Worm (Caenorhabditis elegans) whole organism, L4/young adult: ENCODE data around the gene pxd-1.
A peak's percentile ranks its signal among the peaks of the same experiment; 100 is the strongest.

Source experiments
- W03F9.2 ChIP-seq: fragments of 150-350 bp; optimal IDR thresholded peaks from 2 replicates; lab custom pipeline; 2014; ENCODE audit warnings: missing biosample characterization, missing genetic modification characterization
- dao-5 ChIP-seq: sonication (generic microtip); optimal IDR thresholded peaks from 2 replicates; lab custom pipeline; 2016; ENCODE audit warnings: missing genotype, missing genetic modification characterization, moderate library complexity, missing compliant biosample characterization
- him-1 ChIP-seq: sonication (generic microtip); optimal IDR thresholded peaks from 2 replicates; lab custom pipeline; 2016; ENCODE audit warnings: missing genotype, missing genetic modification reagents, missing genetic modification characterization, missing compliant biosample characterization

The pxd-1 gene

ce11 chrIII:4015382-4015986, 9.5 kb downstream of the pxd-1 start:
- TF ChIP-seq dao-5 (tag; lab: Kevin White, UChicago), result no peak
- no peak for TF ChIP-seq him-1 (tag; lab: Kevin White, UChicago)
- no peak for TF ChIP-seq W03F9.2 (tag; lab: Kevin White, UChicago)

- TF ChIP-seq him-1 (tag; lab: Kevin White, UChicago), result no peak
- TF ChIP-seq dao-5 (tag; lab: Kevin White, UChicago), result no peak
- TF ChIP-seq W03F9.2 (tag; lab: Kevin White, UChicago), result no peak
Measured at ce11 chrIII:4017527-4017926, 11.6 kb downstream of the pxd-1 start, which contains the start of gene tbb-2. TSS of gene tbb-2 (minus strand) at chrIII:4017627.

DNA sequence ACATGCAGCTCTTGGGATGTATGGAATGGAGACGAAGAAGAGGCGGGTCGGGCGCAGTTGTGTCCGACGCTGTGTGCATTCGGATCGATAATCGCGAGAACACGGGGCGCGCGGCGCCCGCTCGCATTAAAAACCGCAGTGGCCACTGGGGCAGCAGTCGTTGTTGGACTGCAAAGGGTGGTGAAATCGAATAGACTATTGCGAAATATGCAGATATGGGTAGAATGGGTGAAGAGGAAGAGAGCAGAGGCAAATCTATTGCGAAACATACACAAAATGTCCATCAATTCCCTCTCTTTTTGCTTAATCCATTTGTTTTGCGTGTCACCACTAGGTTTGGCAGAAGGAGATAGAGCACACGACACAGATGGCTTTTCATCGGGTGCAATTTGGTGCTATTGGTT, 12.2 kb downstream of the pxd-1 start:
- no peak for TF ChIP-seq dao-5 (tag; lab: Kevin White, UChicago)
- peak; percentile 79 for TF ChIP-seq him-1 (tag; lab: Kevin White, UChicago)

ce11 chrIII:4018591-4019580, 12.9 kb downstream of the pxd-1 start:
- TF ChIP-seq W03F9.2 (tag; lab: Kevin White, UChicago) (no peak), him-1 (tag; lab: Kevin White, UChicago) (no peak), dao-5 (tag; lab: Kevin White, UChicago) (no peak)

DNA sequence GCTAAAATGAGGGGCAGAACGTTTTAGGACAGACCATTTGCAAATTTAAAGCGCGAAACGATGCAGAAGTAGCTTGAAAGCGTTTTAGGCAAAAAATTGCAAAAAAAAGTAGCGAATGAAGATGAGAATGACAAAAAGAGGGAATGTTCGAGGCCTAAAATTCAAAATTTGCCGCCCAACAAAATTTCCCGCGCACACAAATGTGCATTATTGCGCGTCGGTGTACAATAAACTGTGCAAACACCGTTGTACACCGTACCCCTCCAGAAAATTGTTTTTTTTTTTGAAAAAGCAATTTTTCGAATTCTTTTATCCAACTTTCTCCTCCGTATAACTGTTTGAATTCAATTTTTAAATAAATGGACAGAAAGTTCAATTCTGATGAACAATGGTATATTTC, 13.9 kb downstream of the pxd-1 start, which contains the start of gene snpc-3.4:
TSS of gene snpc-3.4 (plus strand) at position 237 of the 400 bp plus-strand sequence.
- TF ChIP-seq him-1 (tag; lab: Kevin White, UChicago) (peak; percentile 50), W03F9.2 (tag; lab: Kevin White, UChicago) (peak; percentile 76), dao-5 (tag; lab: Kevin White, UChicago) (no peak)

DNA sequence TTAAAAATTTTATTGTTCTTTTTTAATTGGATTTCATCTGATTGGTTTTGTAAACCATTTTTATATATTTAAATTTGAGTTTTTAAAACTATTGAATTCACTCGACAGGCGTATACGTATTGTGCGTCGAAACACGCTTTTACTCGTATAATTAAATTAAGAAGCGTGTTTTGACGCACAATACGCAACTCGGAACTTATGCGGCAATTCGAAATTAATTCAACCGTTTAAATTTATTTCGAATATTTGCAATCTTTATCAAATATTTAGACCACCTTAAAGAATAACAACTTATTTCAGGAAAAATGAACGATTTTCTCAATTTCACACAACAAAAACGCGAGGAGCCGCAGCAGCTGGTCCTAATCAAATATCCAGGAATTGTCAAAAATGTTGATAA, 15.9 kb downstream of the pxd-1 start, which contains the start of gene tftc-5:
TSS of gene tftc-5 (plus strand) at position 301 of the 400 bp plus-strand sequence.
- TF ChIP-seq dao-5 (tag; lab: Kevin White, UChicago) (no peak), W03F9.2 (tag; lab: Kevin White, UChicago) (no peak), him-1 (tag; lab: Kevin White, UChicago) (no peak)

DNA sequence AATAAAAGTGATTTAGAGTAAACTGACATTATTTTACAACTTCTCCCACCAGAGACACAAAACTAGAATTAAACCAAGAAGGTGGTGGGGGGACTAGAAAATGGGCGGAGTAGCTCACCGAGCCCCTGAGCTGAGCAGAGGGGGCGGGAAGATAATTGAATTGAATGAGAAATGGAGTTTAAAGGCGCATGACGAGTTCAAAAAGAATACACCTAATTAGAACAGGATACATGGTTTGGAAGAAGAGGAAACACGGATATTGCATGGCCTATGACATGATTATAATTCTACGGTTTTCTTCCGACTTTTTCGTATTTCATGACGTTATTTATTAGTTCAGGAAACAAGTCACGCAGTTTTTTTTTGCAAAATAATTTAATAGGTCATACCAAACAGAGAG, 22.1 kb downstream of the pxd-1 start, which contains the start of gene T02C12.5:
TSS of gene T02C12.5 (minus strand) at position 101 of the 400 bp plus-strand sequence.
- TF ChIP-seq dao-5 (tag; lab: Kevin White, UChicago) (no peak), W03F9.2 (tag; lab: Kevin White, UChicago) (no peak), him-1 (tag; lab: Kevin White, UChicago) (no peak)

DNA sequence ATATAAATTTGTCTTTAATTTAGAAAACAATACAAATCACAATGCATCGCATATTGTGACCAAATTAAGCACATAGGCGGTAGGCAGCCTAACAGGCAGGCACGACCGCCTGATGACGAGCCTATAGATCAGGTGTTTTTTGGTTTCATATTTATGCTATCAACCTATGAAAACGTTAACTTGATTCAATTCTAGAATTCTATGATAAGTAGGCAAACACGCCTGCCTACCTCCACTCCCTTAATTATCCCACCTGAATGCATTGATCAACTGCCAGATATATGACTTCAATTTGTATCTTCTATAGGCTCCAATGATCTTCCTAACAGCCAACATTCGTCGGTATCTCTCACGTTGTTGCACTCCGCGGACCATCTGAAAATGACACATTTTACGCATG, 24.9 kb downstream of the pxd-1 start:
- TF ChIP-seq dao-5 (tag; lab: Kevin White, UChicago), result no peak

DNA sequence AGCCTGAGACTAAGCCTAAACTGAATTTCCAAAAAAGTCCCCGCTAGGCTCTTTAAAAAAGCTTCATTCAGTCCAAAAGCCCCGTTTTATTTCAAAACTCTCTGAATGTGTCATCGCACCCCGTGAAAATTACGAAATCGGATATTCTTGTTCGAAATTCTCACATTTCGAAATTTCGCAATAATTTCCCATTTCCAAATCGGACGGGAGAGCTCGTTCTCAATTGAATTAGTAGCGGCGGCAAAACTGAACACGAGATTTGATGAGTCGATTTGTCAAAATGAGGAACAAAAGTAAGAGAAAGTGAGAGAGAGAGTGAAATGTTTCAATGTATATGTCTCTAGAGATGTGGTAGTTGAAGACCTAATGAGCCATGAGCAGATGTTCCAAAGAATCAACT, 29.0 kb downstream of the pxd-1 start:
- TF ChIP-seq him-1 (tag; lab: Kevin White, UChicago) (no peak), dao-5 (tag; lab: Kevin White, UChicago) (no peak)

DNA sequence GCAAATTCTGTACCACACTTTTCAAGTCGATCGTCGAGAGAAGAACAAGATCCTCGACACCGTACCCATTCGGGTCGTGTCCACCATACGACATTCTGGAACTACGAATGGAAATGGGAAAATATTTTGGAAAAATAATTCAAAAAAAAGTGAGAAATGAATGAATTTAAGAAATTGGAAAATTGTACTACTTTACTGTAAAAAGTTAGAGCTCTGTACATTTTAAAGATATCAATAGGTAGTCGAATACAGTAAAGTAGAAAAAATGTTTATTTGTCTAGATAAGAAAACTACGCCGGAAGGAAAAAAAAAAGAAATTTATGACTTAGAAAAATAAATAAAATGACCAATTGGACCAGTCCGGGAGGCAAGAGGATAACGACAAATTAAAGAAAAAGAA, 30.8 kb downstream of the pxd-1 start, which contains the start of gene hum-5:
TSS of gene hum-5 (minus strand) at position 101 of the 400 bp plus-strand sequence.
- TF ChIP-seq him-1 (tag; lab: Kevin White, UChicago) (no peak), dao-5 (tag; lab: Kevin White, UChicago) (no peak), W03F9.2 (tag; lab: Kevin White, UChicago) (no peak)

ce11 chrIII:4037332-4037731, 31.4 kb downstream of the pxd-1 start:
- TF ChIP-seq him-1 (tag; lab: Kevin White, UChicago) (no peak), dao-5 (tag; lab: Kevin White, UChicago) (no peak), W03F9.2 (tag; lab: Kevin White, UChicago) (no peak)

ce11 chrIII:4039775-4040174, 33.8 kb downstream of the pxd-1 start:
- TF ChIP-seq dao-5 (tag; lab: Kevin White, UChicago), result no peak
- TF ChIP-seq W03F9.2 (tag; lab: Kevin White, UChicago), result no peak
- no peak for TF ChIP-seq him-1 (tag; lab: Kevin White, UChicago)

ce11 chrIII:4049150-4049549, 43.2 kb downstream of the pxd-1 start:
- no peak for TF ChIP-seq dao-5 (tag; lab: Kevin White, UChicago)
- no peak for TF ChIP-seq him-1 (tag; lab: Kevin White, UChicago)
